Worm (Caenorhabditis elegans): ENCODE results near the gene ZC404.2.

DNA sequence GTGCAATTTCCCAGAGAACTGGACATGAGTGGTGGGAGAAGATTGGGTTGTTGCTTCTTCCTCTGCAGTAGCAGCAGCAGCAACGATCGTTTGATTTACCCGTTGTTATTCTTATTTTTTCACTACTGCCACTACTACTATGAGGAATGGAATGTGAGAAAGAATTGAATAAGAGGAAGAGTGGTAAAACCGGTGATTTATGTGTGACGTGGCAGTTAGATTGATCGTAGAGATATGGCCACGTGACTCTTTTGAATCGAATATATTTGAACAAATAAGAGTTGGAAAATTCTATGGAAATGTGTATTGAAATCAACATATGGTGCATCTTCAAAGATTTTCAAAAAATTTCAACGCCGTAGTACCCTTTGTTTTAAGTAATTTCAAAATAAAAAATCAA, 8.5 kb downstream of the ZC404.2 start:
- TF ChIP-seq nhr-179 (tag; optimal IDR thresholded peaks at IDR 0.05) (no peak), F22D6.2 (tag; optimal IDR thresholded peaks at IDR 0.05) (no peak), unc-130 (GFP tag; optimal IDR thresholded peaks at IDR 0.05) (no peak), ama-1 (optimal IDR thresholded peaks at IDR 0.05) (no peak), ama-1 (GFP tag; optimal IDR thresholded peaks at IDR 0.05) (no peak), unc-62 (GFP tag; optimal IDR thresholded peaks at IDR 0.05) (no peak), F55B11.4 (tag; optimal IDR thresholded peaks at IDR 0.05; ENCODE audit: borderline replicate concordance, insufficient read depth) (no peak), xnd-1 (tag; optimal IDR thresholded peaks at IDR 0.05) (no peak), hmg-20 (GFP tag; IDR thresholded peaks at IDR 0.05) (no peak), efl-1 (GFP tag; optimal IDR thresholded peaks at IDR 0.05) (no peak), lsl-1 (GFP tag; optimal IDR thresholded peaks at IDR 0.05) (no peak), pha-4 (tag; optimal IDR thresholded peaks at IDR 0.05) (no peak), dpff-1 (tag; optimal IDR thresholded peaks at IDR 0.05) (no peak), lin-26 (GFP tag; IDR thresholded peaks at IDR 0.05) (no peak)

Measured in whole organism, young adult.